Worm (Caenorhabditis elegans) whole organism, young adult: ENCODE results near the gene ppgn-1.

ENCODE experiments used
- C17E4.6 ChIP-seq: fragments of 200-800 bp; sonication (Bioruptor generic); IDR thresholded peaks from 2 replicates; pipeline ENCODE4 v1.3.6; 2022; ENCODE audit warnings: missing genetic modification reagents, missing genetic modification characterization, missing compliant biosample characterization
- D2030.7 ChIP-seq: fragments of 200-800 bp; sonication (Bioruptor generic); IDR thresholded peaks from 2 replicates; pipeline ENCODE4 v1.3.6; 2022; ENCODE audit warnings: missing genetic modification reagents, missing genetic modification characterization, missing compliant biosample characterization
- F10E7.11 ChIP-seq: sonication (generic microtip); optimal IDR thresholded peaks from 2 replicates; lab custom pipeline; 2017; ENCODE audit warnings: mild to moderate bottlenecking, missing genetic modification characterization, moderate library complexity, missing compliant biosample characterization
- F23B12.7 ChIP-seq: sonication (generic microtip); optimal IDR thresholded peaks from 2 replicates; lab custom pipeline; 2017; ENCODE audit warnings: missing genetic modification characterization, mild to moderate bottlenecking, missing compliant biosample characterization, antibody characterized with exemption, moderate library complexity; ENCODE audit not compliant: insufficient read depth
- F55B11.4 ChIP-seq: sonication (generic microtip); optimal IDR thresholded peaks from 2 replicates; lab custom pipeline; 2016; ENCODE audit warnings: missing compliant biosample characterization, missing genetic modification characterization, borderline replicate concordance; ENCODE audit not compliant: insufficient read depth
- F57C9.4 ChIP-seq: sonication (generic microtip); optimal IDR thresholded peaks from 2 replicates; lab custom pipeline; 2017; ENCODE audit warnings: mild to moderate bottlenecking, missing genetic modification characterization, missing compliant biosample characterization
- K11D2.4 ChIP-seq: fragments of 200-800 bp; sonication (Bioruptor generic); IDR thresholded peaks from 2 replicates; pipeline ENCODE4 v1.3.6; 2022; ENCODE audit warnings: missing genetic modification reagents, missing genetic modification characterization, missing compliant biosample characterization
- Y53F4B.3 ChIP-seq: fragments of 200-800 bp; sonication (Bioruptor generic); IDR thresholded peaks from 2 replicates; pipeline ENCODE4 v1.3.6; 2022; ENCODE audit warnings: missing genetic modification reagents, missing genetic modification characterization, missing compliant biosample characterization
- Y53G8AR.9 ChIP-seq: fragments of 200-800 bp; sonication (Bioruptor generic); conservative IDR thresholded peaks from 2 replicates; pipeline ENCODE4 v1.3.6; 2022; ENCODE audit warnings: missing genetic modification reagents, missing genetic modification characterization, missing compliant biosample characterization
- Y56A3A.18 ChIP-seq: fragments of 200-800 bp; sonication (Bioruptor generic); IDR thresholded peaks from 2 replicates; pipeline ENCODE4 v1.3.6; 2022; ENCODE audit warnings: missing genetic modification reagents, missing genetic modification characterization, missing compliant biosample characterization
- Y67H2A.10 ChIP-seq: fragments of 200-800 bp; sonication (Bioruptor generic); conservative IDR thresholded peaks from 2 replicates; pipeline ENCODE4 v1.3.6; 2022; ENCODE audit warnings: missing genetic modification reagents, missing genetic modification characterization, missing compliant biosample characterization
- Y95B8A.8 ChIP-seq: fragments of 200-800 bp; sonication (Bioruptor generic); IDR thresholded peaks from 2 replicates; pipeline ENCODE4 v1.3.6; 2022; ENCODE audit warnings: missing genetic modification reagents, missing genetic modification characterization, missing compliant biosample characterization
- ZK185.1 ChIP-seq: sonication (generic microtip); optimal IDR thresholded peaks from 2 replicates; lab custom pipeline; 2016; ENCODE audit warnings: mild to moderate bottlenecking, missing genetic modification characterization, missing compliant biosample characterization; ENCODE audit not compliant: poor library complexity, severe bottlenecking
- aptf-2 ChIP-seq: fragments of 200-800 bp; sonication (Bioruptor generic); conservative IDR thresholded peaks from 2 replicates; pipeline ENCODE4 v1.3.6; 2022; ENCODE audit warnings: missing genetic modification reagents, missing genetic modification characterization, missing compliant biosample characterization
- attf-5 ChIP-seq: fragments of 200-800 bp; sonication (Bioruptor generic); optimal IDR thresholded peaks from 2 replicates; lab custom pipeline; 2018; ENCODE audit warnings: mild to moderate bottlenecking, missing genetic modification characterization, missing compliant biosample characterization
- attf-6 ChIP-seq: fragments of 200-800 bp; sonication (Bioruptor generic); IDR thresholded peaks from 2 replicates; pipeline ENCODE4 v1.3.6; 2022; ENCODE audit warnings: missing genetic modification reagents, missing genetic modification characterization, missing compliant biosample characterization
- bed-1 ChIP-seq: fragments of 200-800 bp; sonication (Bioruptor generic); IDR thresholded peaks from 2 replicates; pipeline ENCODE4 v1.3.6; 2022; ENCODE audit warnings: missing genetic modification reagents, missing genetic modification characterization, missing compliant biosample characterization
- ceh-91 ChIP-seq: fragments of 200-800 bp; sonication (Bioruptor generic); IDR thresholded peaks from 2 replicates; pipeline ENCODE4 v1.3.6; 2022; ENCODE audit warnings: missing genetic modification reagents, missing genetic modification characterization, missing compliant biosample characterization
- dox-1 ChIP-seq: fragments of 200-800 bp; sonication (Bioruptor generic); IDR thresholded peaks from 2 replicates; pipeline ENCODE4 v1.3.6; 2022; ENCODE audit warnings: missing genetic modification reagents, missing genetic modification characterization, missing compliant biosample characterization
- ets-4 ChIP-seq: fragments of 200-800 bp; sonication (Bioruptor generic); optimal IDR thresholded peaks from 2 replicates; lab custom pipeline; 2018; ENCODE audit warnings: mild to moderate bottlenecking, missing genetic modification characterization, missing compliant biosample characterization
- fkh-3 ChIP-seq: sonication (generic microtip); optimal IDR thresholded peaks from 2 replicates; lab custom pipeline; 2016; ENCODE audit warnings: mild to moderate bottlenecking, missing genetic modification characterization, missing compliant biosample characterization
- hlh-26 ChIP-seq: fragments of 200-800 bp; sonication (Bioruptor generic); conservative IDR thresholded peaks from 2 replicates; pipeline ENCODE4 v1.3.6; 2022; ENCODE audit warnings: missing genetic modification reagents, missing genetic modification characterization, missing compliant biosample characterization
- hrde-1 ChIP-seq: sonication (generic microtip); optimal IDR thresholded peaks from 2 replicates; lab custom pipeline; 2016; ENCODE audit warnings: missing genetic modification characterization, mild to moderate bottlenecking, missing compliant biosample characterization, moderate library complexity, missing genotype, missing genetic modification reagents, borderline replicate concordance
- let-526 ChIP-seq: fragments of 200-800 bp; sonication (Bioruptor generic); IDR thresholded peaks from 2 replicates; pipeline ENCODE4 v1.3.6; 2022; ENCODE audit warnings: missing genetic modification reagents, missing genetic modification characterization, missing compliant biosample characterization
- let-607 ChIP-seq, 2 experiments: fragments of 200-800 bp in 1 of 2; sonication (Bioruptor generic) in 1 of 2; sonication (generic microtip) in 1 of 2; optimal IDR thresholded peaks; 2 replicates each; lab custom pipeline; 2016 to 2018; ENCODE audit warnings: mild to moderate bottlenecking in 2 of 2, missing compliant biosample characterization in 2 of 2, missing genetic modification characterization in 2 of 2, moderate library complexity in 2 of 2, missing genotype in 1 of 2
- lin-35 ChIP-seq, 3 experiments: fragments of 150-350 bp in 2 of 3; sonication (generic microtip) in 1 of 3; optimal IDR thresholded peaks; 2 replicates each; lab custom pipeline; 2014 to 2018; ENCODE audit warnings: missing biosample characterization in 3 of 3, missing genetic modification characterization in 3 of 3, missing genetic modification reagents in 3 of 3
- lin-40 ChIP-seq: sonication (generic microtip); optimal IDR thresholded peaks from 2 replicates; lab custom pipeline; 2016; ENCODE audit warnings: missing genetic modification characterization, mild to moderate bottlenecking, missing compliant biosample characterization, missing genotype, missing genetic modification reagents
- lin-54 ChIP-seq: fragments of 200-800 bp; sonication (Bioruptor generic); optimal IDR thresholded peaks from 2 replicates; lab custom pipeline; 2018; ENCODE audit warnings: mild to moderate bottlenecking, missing genetic modification characterization, missing compliant biosample characterization
- lir-1 ChIP-seq: fragments of 200-800 bp; sonication (Bioruptor generic); conservative IDR thresholded peaks from 2 replicates; pipeline ENCODE4 v1.3.6; 2022; ENCODE audit warnings: missing genetic modification reagents, missing genetic modification characterization, missing compliant biosample characterization
- lsl-1 ChIP-seq: fragments of 200-800 bp; sonication (Bioruptor generic); optimal IDR thresholded peaks from 2 replicates; lab custom pipeline; 2018; ENCODE audit warnings: mild to moderate bottlenecking, missing genetic modification characterization, moderate library complexity, missing compliant biosample characterization
- madf-10 ChIP-seq: sonication (generic microtip); optimal IDR thresholded peaks from 2 replicates; lab custom pipeline; 2016; ENCODE audit warnings: mild to moderate bottlenecking, missing genetic modification characterization, missing compliant biosample characterization
- madf-6 ChIP-seq: fragments of 200-800 bp; sonication (Bioruptor generic); IDR thresholded peaks from 2 replicates; pipeline ENCODE4 v1.3.6; 2022; ENCODE audit warnings: missing genetic modification reagents, missing genetic modification characterization, missing compliant biosample characterization
- madf-8 ChIP-seq: fragments of 200-800 bp; sonication (Bioruptor generic); conservative IDR thresholded peaks from 2 replicates; pipeline ENCODE4 v1.3.6; 2022; ENCODE audit warnings: missing genetic modification reagents, missing genetic modification characterization, missing compliant biosample characterization
- mel-28 ChIP-seq: sonication (generic microtip); optimal IDR thresholded peaks from 2 replicates; lab custom pipeline; 2016; ENCODE audit warnings: borderline replicate concordance, mild to moderate bottlenecking, missing genetic modification characterization, missing compliant biosample characterization
- nfya-1 ChIP-seq: sonication (generic microtip); optimal IDR thresholded peaks from 2 replicates; lab custom pipeline; 2017; ENCODE audit warnings: antibody characterized with exemption, missing compliant biosample characterization, missing genetic modification characterization, borderline replicate concordance; ENCODE audit not compliant: insufficient read depth
- nfyb-1 ChIP-seq: fragments of 200-800 bp; sonication (Bioruptor generic); IDR thresholded peaks from 2 replicates; pipeline ENCODE4 v1.3.6; 2022; ENCODE audit warnings: missing genetic modification reagents, missing genetic modification characterization, missing compliant biosample characterization
- nhr-90 ChIP-seq: sonication (generic microtip); optimal IDR thresholded peaks from 2 replicates; lab custom pipeline; 2016; ENCODE audit warnings: missing genotype, mild to moderate bottlenecking, missing genetic modification characterization, missing compliant biosample characterization
- rcor-1 ChIP-seq: fragments of 200-800 bp; sonication (Bioruptor generic); IDR thresholded peaks from 2 replicates; pipeline ENCODE4 v1.3.6; 2022; ENCODE audit warnings: missing genetic modification reagents, missing genetic modification characterization, missing compliant biosample characterization
- rec-8 ChIP-seq, 2 experiments: sonication (generic microtip); optimal IDR thresholded peaks; 2 replicates each; lab custom pipeline; 2016; ENCODE audit warnings: mild to moderate bottlenecking in 2 of 2, missing genetic modification characterization in 2 of 2, missing genetic modification reagents in 2 of 2, missing genotype in 2 of 2, missing biosample characterization in 1 of 2, missing compliant biosample characterization in 1 of 2, moderate library complexity in 1 of 2
- repo-1 ChIP-seq: sonication (generic microtip); optimal IDR thresholded peaks from 2 replicates; lab custom pipeline; 2017; ENCODE audit warnings: mild to moderate bottlenecking, missing genetic modification characterization, missing compliant biosample characterization
- snpc-3.4 ChIP-seq: sonication (generic microtip); optimal IDR thresholded peaks from 2 replicates; lab custom pipeline; 2017; ENCODE audit warnings: missing genetic modification characterization, mild to moderate bottlenecking, missing compliant biosample characterization, antibody characterized with exemption, moderate library complexity, missing genotype, missing genetic modification reagents
- snpc-4 ChIP-seq, 5 experiments: fragments of 150-350 bp in 1 of 5; sonication (generic microtip) in 4 of 5; optimal IDR thresholded peaks; 2 replicates each; lab custom pipeline; 2014 to 2018; ENCODE audit warnings: missing genetic modification characterization in 5 of 5, missing biosample characterization in 3 of 5, antibody characterized with exemption in 2 of 5, mild to moderate bottlenecking in 2 of 5, missing compliant biosample characterization in 2 of 5, missing genotype in 2 of 5, moderate library complexity in 2 of 5, missing genetic modification reagents in 1 of 5
- unc-62 ChIP-seq: fragments of 150-350 bp; optimal IDR thresholded peaks from 2 replicates; lab custom pipeline; 2014; ENCODE audit warnings: missing biosample characterization, missing genetic modification reagents, missing genetic modification characterization
- ztf-18 ChIP-seq: sonication (generic microtip); optimal IDR thresholded peaks from 2 replicates; lab custom pipeline; 2016; ENCODE audit warnings: missing genotype, mild to moderate bottlenecking, missing genetic modification characterization, missing compliant biosample characterization
- ztf-22 ChIP-seq: fragments of 200-800 bp; sonication (Bioruptor generic); optimal IDR thresholded peaks from 2 replicates; lab custom pipeline; 2018; ENCODE audit warnings: mild to moderate bottlenecking, missing genetic modification characterization, moderate library complexity, missing compliant biosample characterization
- ztf-26 ChIP-seq: sonication (generic microtip); optimal IDR thresholded peaks from 2 replicates; lab custom pipeline; 2017; ENCODE audit warnings: missing genetic modification characterization, missing compliant biosample characterization

ppgn-1 gene

ce11 chrIV:2316796-2317195 lies 31.9 kb downstream of the ppgn-1 start (continued):
- TF ChIP-seq madf-6 (GFP tag; lab: Robert Waterston, UW) (no peak), Y56A3A.18 (GFP tag; lab: Robert Waterston, UW) (no peak), Y53G8AR.9 (GFP tag; lab: Robert Waterston, UW) (no peak), F57C9.4 (no peak), mel-28 (no peak), attf-6 (no peak), Y95B8A.8 (GFP tag; lab: Robert Waterston, UW) (no peak), snpc-3.4 (no peak), nhr-90 (tag; lab: Kevin White, UChicago) (peak; percentile 65), F10E7.11 (tag; lab: Kevin White, UChicago) (no peak), lin-40 (tag; lab: Kevin White, UChicago) (peak; percentile 5), aptf-2 (GFP tag; lab: Robert Waterston, UW) (no peak), lsl-1 (GFP tag; lab: Kevin White, UChicago) (peak; percentile 15), F23B12.7 (tag; lab: Kevin White, UChicago) (no peak), dox-1 (peak; percentile 81), repo-1 (no peak), ZK185.1 (tag; lab: Kevin White, UChicago) (no peak), let-526 (GFP tag; lab: Robert Waterston, UW) (no peak), hrde-1 (tag; lab: Kevin White, UChicago) (no peak), bed-1 (GFP tag; lab: Robert Waterston, UW) (no peak), K11D2.4 (GFP tag; lab: Robert Waterston, UW) (no peak), madf-10 (tag; lab: Kevin White, UChicago) (peak; percentile 54), attf-5 (GFP tag; lab: Kevin White, UChicago) (peak; percentile 76), Y53F4B.3 (GFP tag; lab: Robert Waterston, UW) (no peak), hlh-26 (GFP tag; lab: Robert Waterston, UW) (no peak), lin-35 (GFP tag; optimal IDR thresholded peaks at IDR 0.05; lab: Kevin White, UChicago) (peak in 1 of 3 experiments; percentile 51), F55B11.4 (no peak), unc-62 (GFP tag; lab: Kevin White, UChicago) (no peak), D2030.7 (GFP tag; lab: Robert Waterston, UW) (no peak), fkh-3 (tag; lab: Kevin White, UChicago) (no peak), ztf-22 (GFP tag; lab: Kevin White, UChicago) (no peak), snpc-4 (GFP tag; optimal IDR thresholded peaks at IDR 0.05; lab: Kevin White, UChicago) (no peak), snpc-4 (tag; optimal IDR thresholded peaks at IDR 0.05; lab: Kevin White, UChicago) (peak in 2 of 4 experiments; percentile 22 to 34), lir-1 (no peak), madf-8 (GFP tag; lab: Robert Waterston, UW) (no peak), lin-54 (peak; percentile 58), nfya-1 (tag; lab: Kevin White, UChicago) (no peak), ztf-26 (tag; lab: Kevin White, UChicago) (no peak), rcor-1 (peak; percentile 46; the same call in 1 of the 2 replicates), rec-8 (tag; optimal IDR thresholded peaks at IDR 0.05; lab: Kevin White, UChicago) (no peak), C17E4.6 (GFP tag; lab: Robert Waterston, UW) (no peak), ztf-18 (tag; lab: Kevin White, UChicago) (peak; percentile 64), ets-4 (peak; percentile 71), ceh-91 (GFP tag; lab: Robert Waterston, UW) (no peak), Y67H2A.10 (GFP tag; lab: Robert Waterston, UW) (peak; percentile 34; the same call in 1 of the 2 replicates), let-607 (tag; optimal IDR thresholded peaks at IDR 0.05; lab: Kevin White, UChicago) (peak in 1 of 2 experiments; percentile 61), nfyb-1 (GFP tag; lab: Robert Waterston, UW) (no peak)
